Worm (Caenorhabditis elegans) whole organism, L1 larva: ENCODE measurements around the gene Y4C6B.7.

Experiments used
- C04F5.9 ChIP-seq: sonication (generic microtip); optimal IDR thresholded peaks from 2 replicates; lab custom pipeline; 2016; ENCODE audit warnings: missing genetic modification characterization, missing compliant biosample characterization
- C34B4.2 ChIP-seq: sonication (generic microtip); optimal IDR thresholded peaks from 2 replicates; lab custom pipeline; 2017; ENCODE audit warnings: mild to moderate bottlenecking, missing genetic modification characterization, missing compliant biosample characterization
- aha-1 ChIP-seq: fragments of 150-350 bp; optimal IDR thresholded peaks from 2 replicates; lab custom pipeline; 2014; ENCODE audit warnings: missing biosample characterization, missing genetic modification characterization
- alr-1 ChIP-seq: fragments of 200-800 bp; sonication (Bioruptor generic); optimal IDR thresholded peaks from 2 replicates; lab custom pipeline; 2018; ENCODE audit warnings: borderline replicate concordance, mild to moderate bottlenecking, missing genetic modification characterization, missing compliant biosample characterization
- blmp-1 ChIP-seq: fragments of 150-350 bp; optimal IDR thresholded peaks from 2 replicates; lab custom pipeline; 2014; ENCODE audit warnings: missing biosample characterization, missing genetic modification characterization
- ceh-63 ChIP-seq: fragments of 200-800 bp; sonication (Bioruptor generic); optimal IDR thresholded peaks from 2 replicates; lab custom pipeline; 2018; ENCODE audit warnings: mild to moderate bottlenecking, missing genetic modification characterization, missing compliant biosample characterization
- ceh-82 ChIP-seq, 3 experiments: fragments of 150-350 bp in 1 of 3; sonication (generic microtip) in 2 of 3; optimal IDR thresholded peaks; 2 replicates each; lab custom pipeline; 2014 to 2017; ENCODE audit warnings: missing biosample characterization in 3 of 3, missing genetic modification characterization in 3 of 3
- ceh-88 ChIP-seq: fragments of 200-800 bp; sonication (Bioruptor generic); IDR thresholded peaks from 2 replicates; pipeline ENCODE4 v1.3.6; 2022; ENCODE audit warnings: missing genetic modification characterization, missing compliant biosample characterization
- efl-1 ChIP-seq, 4 experiments: fragments of 150-350 bp; optimal IDR thresholded peaks in 3 of 4; peaks in 1 of 4; 1 replicate in 1 of 4; 2 replicates in 3 of 4; lab custom pipeline; 2014; ENCODE audit warnings: missing biosample characterization in 2 of 4, missing genetic modification characterization in 2 of 4, missing genetic modification reagents in 2 of 4
- elt-2 ChIP-seq: sonication (generic microtip); optimal IDR thresholded peaks from 2 replicates; lab custom pipeline; 2016; ENCODE audit warnings: missing genetic modification characterization, mild to moderate bottlenecking, inconsistent platforms, missing compliant biosample characterization, missing genetic modification reagents
- elt-3 ChIP-seq, 6 experiments: fragments of 150-350 bp in 1 of 6; sonication (generic microtip); optimal IDR thresholded peaks; 2 replicates each; lab custom pipeline; 2017 to 2018; ENCODE audit warnings: missing biosample characterization in 6 of 6, missing genetic modification characterization in 6 of 6, inconsistent platforms in 1 of 6
- grh-1 ChIP-seq: fragments of 200-800 bp; sonication (Bioruptor generic); IDR thresholded peaks from 2 replicates; pipeline ENCODE4 v1.3.6; 2022; ENCODE audit warnings: missing genetic modification reagents, missing genetic modification characterization, missing compliant biosample characterization
- hlh-17 ChIP-seq: fragments of 200-800 bp; sonication (Bioruptor generic); optimal IDR thresholded peaks from 2 replicates; lab custom pipeline; 2018; ENCODE audit warnings: missing genetic modification characterization, mild to moderate bottlenecking, missing compliant biosample characterization, moderate library complexity, borderline replicate concordance
- hlh-4 ChIP-seq: sonication (generic microtip); optimal IDR thresholded peaks from 2 replicates; lab custom pipeline; 2016; ENCODE audit warnings: mild to moderate bottlenecking, missing genetic modification characterization, missing compliant biosample characterization
- irx-1 ChIP-seq: sonication (generic microtip); optimal IDR thresholded peaks from 2 replicates; lab custom pipeline; 2016; ENCODE audit warnings: missing genetic modification characterization, missing compliant biosample characterization
- isw-1 ChIP-seq: fragments of 200-800 bp; sonication (Bioruptor generic); IDR thresholded peaks from 2 replicates; pipeline ENCODE4 v1.3.6; 2022; ENCODE audit warnings: missing genetic modification characterization, missing compliant biosample characterization
- lin-14 ChIP-seq: fragments of 200-800 bp; sonication (Bioruptor generic); optimal IDR thresholded peaks from 2 replicates; lab custom pipeline; 2018; ENCODE audit warnings: mild to moderate bottlenecking, missing genetic modification characterization, moderate library complexity, missing compliant biosample characterization
- lin-15B ChIP-seq: fragments of 150-350 bp; sonication (generic microtip); optimal IDR thresholded peaks from 3 replicates; lab custom pipeline; 2014; ENCODE audit warnings: missing biosample characterization, missing genetic modification characterization
- lin-35 ChIP-seq, 2 experiments: fragments of 150-350 bp; optimal IDR thresholded peaks; 2 replicates each; lab custom pipeline; 2014; ENCODE audit warnings: missing biosample characterization in 2 of 2, missing genetic modification characterization in 2 of 2, missing genetic modification reagents in 2 of 2
- lin-39 ChIP-seq: fragments of 150-350 bp; optimal IDR thresholded peaks from 2 replicates; lab custom pipeline; 2014; ENCODE audit warnings: missing biosample characterization, missing genetic modification reagents, missing genetic modification characterization
- lsy-2 ChIP-seq, 2 experiments: fragments of 150-350 bp; optimal IDR thresholded peaks; 2 replicates each; lab custom pipeline; 2014; ENCODE audit warnings: missing biosample characterization in 2 of 2, missing genetic modification characterization in 2 of 2
- mab-9 ChIP-seq: fragments of 200-800 bp; sonication (Bioruptor generic); IDR thresholded peaks from 2 replicates; pipeline ENCODE4 v1.3.6; 2022; ENCODE audit warnings: missing genetic modification reagents, missing genetic modification characterization, missing compliant biosample characterization
- mdl-1 ChIP-seq, 2 experiments: fragments of 150-350 bp; optimal IDR thresholded peaks; 2 replicates each; lab custom pipeline; 2014 to 2017; ENCODE audit warnings: missing biosample characterization in 2 of 2, missing genetic modification characterization in 2 of 2, inconsistent platforms in 1 of 2
- mef-2 ChIP-seq: fragments of 150-350 bp; optimal IDR thresholded peaks from 2 replicates; lab custom pipeline; 2014; ENCODE audit warnings: missing biosample characterization, missing genetic modification characterization
- mep-1 ChIP-seq: fragments of 150-350 bp; optimal IDR thresholded peaks from 2 replicates; lab custom pipeline; 2014; ENCODE audit warnings: missing biosample characterization, missing genetic modification characterization
- nhr-11 ChIP-seq: fragments of 150-350 bp; optimal IDR thresholded peaks from 2 replicates; lab custom pipeline; 2014; ENCODE audit warnings: missing biosample characterization, missing genetic modification characterization
- nhr-12 ChIP-seq: sonication (generic microtip); optimal IDR thresholded peaks from 2 replicates; lab custom pipeline; 2017; ENCODE audit warnings: missing biosample characterization, missing genetic modification characterization
- nhr-19 ChIP-seq: fragments of 200-800 bp; sonication (Bioruptor generic); conservative IDR thresholded peaks from 2 replicates; pipeline ENCODE4 v1.3.6; 2022; ENCODE audit warnings: missing genetic modification characterization, missing compliant biosample characterization
- nhr-20 ChIP-seq: sonication (generic microtip); optimal IDR thresholded peaks from 2 replicates; lab custom pipeline; 2016; ENCODE audit warnings: mild to moderate bottlenecking, missing genetic modification characterization, missing compliant biosample characterization
- nhr-28 ChIP-seq: fragments of 150-350 bp; optimal IDR thresholded peaks from 2 replicates; lab custom pipeline; 2014; ENCODE audit warnings: missing biosample characterization, missing genetic modification characterization
- nhr-71 ChIP-seq: sonication (generic microtip); optimal IDR thresholded peaks from 2 replicates; lab custom pipeline; 2016; ENCODE audit warnings: mild to moderate bottlenecking, missing genetic modification characterization, moderate library complexity, missing compliant biosample characterization
- nhr-77 ChIP-seq: fragments of 150-350 bp; optimal IDR thresholded peaks from 2 replicates; lab custom pipeline; 2014; ENCODE audit warnings: missing biosample characterization, missing genetic modification characterization
- nhr-85 ChIP-seq: sonication (generic microtip); peaks from one replicate; lab custom pipeline; 2016; ENCODE audit warnings: missing genetic modification characterization, inconsistent platforms, missing compliant biosample characterization
- nhr-90 ChIP-seq: sonication (generic microtip); optimal IDR thresholded peaks from 2 replicates; lab custom pipeline; 2016; ENCODE audit warnings: mild to moderate bottlenecking, missing genetic modification characterization, missing compliant biosample characterization; ENCODE audit not compliant: poor library complexity
- pag-3 ChIP-seq: sonication (generic microtip); optimal IDR thresholded peaks from 2 replicates; lab custom pipeline; 2017; ENCODE audit warnings: missing genetic modification characterization, mild to moderate bottlenecking, missing compliant biosample characterization, antibody characterized with exemption, borderline replicate concordance; ENCODE audit not compliant: insufficient read depth
- rnt-1 ChIP-seq: sonication (generic microtip); optimal IDR thresholded peaks from 2 replicates; lab custom pipeline; 2016; ENCODE audit warnings: mild to moderate bottlenecking, missing genetic modification characterization, moderate library complexity, missing compliant biosample characterization
- snpc-4 ChIP-seq: fragments of 150-350 bp; optimal IDR thresholded peaks from 2 replicates; lab custom pipeline; 2014; ENCODE audit warnings: missing biosample characterization, missing genetic modification characterization
- snu-23 ChIP-seq: sonication (generic microtip); optimal IDR thresholded peaks from 2 replicates; lab custom pipeline; 2016; ENCODE audit warnings: missing genetic modification characterization, missing compliant biosample characterization
- sox-4 ChIP-seq: sonication (generic microtip); optimal IDR thresholded peaks from 2 replicates; lab custom pipeline; 2016; ENCODE audit warnings: missing genetic modification characterization, missing compliant biosample characterization
- sptf-1 ChIP-seq: fragments of 150-350 bp; optimal IDR thresholded peaks from 2 replicates; lab custom pipeline; 2014; ENCODE audit warnings: missing biosample characterization, missing genetic modification characterization
- sup-37 ChIP-seq: fragments of 200-800 bp; sonication (Bioruptor generic); optimal IDR thresholded peaks from 2 replicates; lab custom pipeline; 2018; ENCODE audit warnings: mild to moderate bottlenecking, missing genetic modification characterization, missing compliant biosample characterization
- tbx-2 ChIP-seq: sonication (generic microtip); optimal IDR thresholded peaks from 2 replicates; lab custom pipeline; 2016; ENCODE audit warnings: missing genetic modification characterization, missing compliant biosample characterization
- tlp-1 ChIP-seq: fragments of 150-350 bp; optimal IDR thresholded peaks from 2 replicates; lab custom pipeline; 2014; ENCODE audit warnings: missing biosample characterization, missing genetic modification characterization
- unc-62 ChIP-seq: fragments of 150-350 bp; optimal IDR thresholded peaks from 2 replicates; lab custom pipeline; 2014; ENCODE audit warnings: missing biosample characterization, missing genetic modification reagents, missing genetic modification characterization
- unc-86 ChIP-seq: sonication (generic microtip); optimal IDR thresholded peaks from 2 replicates; lab custom pipeline; 2016; ENCODE audit warnings: missing genetic modification characterization, missing compliant biosample characterization
- xbp-1 ChIP-seq: sonication (generic microtip); optimal IDR thresholded peaks from 2 replicates; lab custom pipeline; 2016; ENCODE audit warnings: missing genetic modification characterization, missing compliant biosample characterization
- zag-1 ChIP-seq: fragments of 150-350 bp; optimal IDR thresholded peaks from 2 replicates; lab custom pipeline; 2014; ENCODE audit warnings: missing biosample characterization, missing genetic modification characterization
- ztf-11 ChIP-seq, 2 experiments: sonication (generic microtip); optimal IDR thresholded peaks; 2 replicates each; lab custom pipeline; 2016 to 2017; ENCODE audit warnings: missing genetic modification characterization in 2 of 2, missing biosample characterization in 1 of 2, missing compliant biosample characterization in 1 of 2

Gene Y4C6B.7

DNA sequence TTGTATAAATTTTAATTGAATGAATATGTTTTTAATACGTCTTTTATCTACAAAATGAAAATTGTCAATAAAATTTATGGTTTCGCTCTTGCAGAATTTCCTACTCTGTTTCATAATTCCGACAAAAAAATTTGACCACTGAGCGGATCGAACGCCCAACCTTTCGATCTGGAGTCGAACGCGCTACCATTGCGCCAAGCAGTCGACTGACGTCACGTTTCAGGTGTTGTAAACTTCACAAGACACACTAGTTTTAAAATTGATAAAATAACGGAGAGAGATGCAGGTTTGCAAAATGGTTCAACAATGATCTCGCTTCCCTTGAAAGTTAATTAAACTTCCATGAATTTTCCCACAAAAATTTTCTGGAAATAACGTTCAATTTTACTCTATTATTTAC is 9.1 kb downstream of the Y4C6B.7 start (continued):
- peak; percentile 10 for TF ChIP-seq xbp-1 (tag; lab: Kevin White, UChicago)
- peak; percentile 52 for TF ChIP-seq nhr-90
- no peak for TF ChIP-seq sup-37 (GFP tag; lab: Kevin White, UChicago)
- TF ChIP-seq lin-39 (tag; lab: Kevin White, UChicago): no peak
- TF ChIP-seq isw-1 (GFP tag; lab: Robert Waterston, UW): no peak
- TF ChIP-seq, all 84 proteins: peak for 8

DNA sequence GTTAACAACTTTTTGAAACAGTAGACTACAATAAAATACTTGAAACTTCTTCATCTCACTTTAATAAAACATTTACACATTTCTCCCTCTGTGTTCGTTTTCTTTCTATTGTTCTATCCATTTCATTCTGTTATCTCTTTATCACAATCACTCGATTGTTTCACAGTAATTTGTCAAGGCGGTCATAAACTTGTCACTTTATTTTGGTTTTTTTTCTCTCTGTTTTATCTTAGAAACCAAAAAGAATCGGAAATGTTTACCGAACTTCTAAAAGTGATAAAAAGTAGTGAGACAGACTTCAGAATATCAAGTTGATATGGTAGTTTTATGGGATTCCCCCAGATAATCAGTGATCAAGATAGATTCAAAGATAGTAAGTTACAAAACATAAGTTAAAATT is 14.0 kb downstream of the Y4C6B.7 start, which contains the start of gene Y4C6B.2:
Y4C6B.2 (plus strand) TSS at position 320 of the 400 bp plus-strand sequence.
- TF ChIP-seq ceh-82 (tag; optimal IDR thresholded peaks at IDR 0.05; lab: Kevin White, UChicago) (no peak), unc-86 (no peak), hlh-4 (tag; lab: Kevin White, UChicago) (no peak), nhr-11 (no peak), nhr-28 (tag; lab: Kevin White, UChicago) (no peak), sptf-1 (tag; lab: Kevin White, UChicago) (no peak), lin-14 (GFP tag; lab: Kevin White, UChicago) (peak; percentile 15), C04F5.9 (tag; lab: Kevin White, UChicago) (no peak), blmp-1 (tag; lab: Kevin White, UChicago) (peak; percentile 65), ceh-88 (no peak), sox-4 (tag; lab: Kevin White, UChicago) (no peak), lin-15B (tag; lab: Kevin White, UChicago) (no peak), efl-1 (optimal IDR thresholded peaks at IDR 0.05; lab: Kevin White, UChicago) (no peak), efl-1 (GFP tag; optimal IDR thresholded peaks at IDR 0.05 in 1 of 2; lab: Kevin White, UChicago) (no peak), lsy-2 (tag; optimal IDR thresholded peaks at IDR 0.05; lab: Kevin White, UChicago) (peak in 1 of 2 experiments; percentile 21), nhr-77 (no peak), elt-3 (tag; optimal IDR thresholded peaks at IDR 0.05; lab: Kevin White, UChicago) (peak in 5 of 6 experiments; percentile 8 to 83 (median 11)), C34B4.2 (tag; lab: Kevin White, UChicago) (no peak), aha-1 (no peak), ztf-11 (tag; optimal IDR thresholded peaks at IDR 0.05; lab: Kevin White, UChicago) (no peak), nhr-12 (tag; lab: Kevin White, UChicago) (no peak), elt-2 (tag; lab: Kevin White, UChicago) (no peak), nhr-85 (tag; lab: Kevin White, UChicago) (peak; percentile 76)

DNA sequence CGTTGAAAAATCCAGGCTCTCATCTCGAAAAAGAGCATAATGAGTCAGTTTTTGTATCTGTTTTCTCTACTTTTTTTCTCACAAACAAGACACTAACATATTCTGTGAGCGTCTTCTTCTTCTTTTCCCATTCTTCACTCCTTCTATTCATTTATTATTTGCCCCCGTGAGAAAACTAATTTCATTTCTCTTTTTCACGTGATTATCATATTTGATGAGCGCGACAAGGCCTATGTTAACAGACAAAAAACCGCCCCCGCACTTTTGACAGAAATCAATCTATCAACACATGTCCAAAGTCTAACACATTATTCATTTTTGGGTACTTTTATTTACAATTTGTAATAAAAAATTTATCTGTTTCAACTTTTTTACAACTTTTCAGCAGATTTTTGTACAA is 15.6 kb downstream of the Y4C6B.7 start:
- TF ChIP-seq pag-3 (tag; lab: Kevin White, UChicago) (no peak), alr-1 (no peak), tbx-2 (no peak), lin-35 (GFP tag; optimal IDR thresholded peaks at IDR 0.05; lab: Kevin White, UChicago) (peak in 1 of 2 experiments; percentile 25), efl-1 (optimal IDR thresholded peaks at IDR 0.05; lab: Kevin White, UChicago) (no peak), efl-1 (GFP tag; optimal IDR thresholded peaks at IDR 0.05 in 1 of 2; lab: Kevin White, UChicago) (peak in 1 of 2 experiments; percentile 59), mep-1 (tag; lab: Kevin White, UChicago) (peak; percentile 5), sptf-1 (tag; lab: Kevin White, UChicago) (no peak), nhr-71 (tag; lab: Kevin White, UChicago) (peak; percentile 49), nhr-19 (GFP tag; lab: Robert Waterston, UW) (no peak), unc-86 (peak; percentile 61), nhr-20 (tag; lab: Kevin White, UChicago) (peak; percentile 22), blmp-1 (tag; lab: Kevin White, UChicago) (peak; percentile 67), tlp-1 (tag; lab: Kevin White, UChicago) (no peak), elt-3 (tag; optimal IDR thresholded peaks at IDR 0.05; lab: Kevin White, UChicago) (peak in 1 of 6 experiments; percentile 47), grh-1 (no peak), mab-9 (GFP tag; lab: Robert Waterston, UW) (no peak), lin-14 (GFP tag; lab: Kevin White, UChicago) (peak; percentile 69), snpc-4 (tag; lab: Kevin White, UChicago) (no peak), nhr-85 (tag; lab: Kevin White, UChicago) (peak; percentile 81), mdl-1 (tag; optimal IDR thresholded peaks at IDR 0.05; lab: Kevin White, UChicago) (no peak), hlh-17 (no peak), zag-1 (tag; lab: Kevin White, UChicago) (no peak), rnt-1 (tag; lab: Kevin White, UChicago) (no peak), irx-1 (no peak), sox-4 (tag; lab: Kevin White, UChicago) (no peak), snu-23 (peak; percentile 10), unc-62 (GFP tag; lab: Kevin White, UChicago) (no peak), mef-2 (no peak), ceh-63 (GFP tag; lab: Kevin White, UChicago) (no peak)
